Fruit fly (Drosophila melanogaster) whole organism, adult: ENCODE data around the gene Enoph.

Experiments used
- CG14711 ChIP-seq: fragments of 200-800 bp; sonication (Bioruptor generic); optimal IDR thresholded peaks from 2 replicates; lab custom pipeline; 2018; ENCODE audit warnings: missing biosample characterization, mild to moderate bottlenecking, missing genetic modification characterization, moderate library complexity
- CG1620 ChIP-seq: fragments of 200-800 bp; sonication (Bioruptor generic); optimal IDR thresholded peaks from 2 replicates; lab custom pipeline; 2016; ENCODE audit warnings: missing biosample characterization, missing genetic modification characterization
- bab1 ChIP-seq: fragments of 200-800 bp; sonication (Bioruptor generic); optimal IDR thresholded peaks from 3 replicates; lab custom pipeline; 2019; ENCODE audit warnings: missing biosample characterization, mild to moderate bottlenecking, missing genetic modification characterization, moderate library complexity
- cic ChIP-seq: fragments of 200-800 bp; sonication (Bioruptor generic); optimal IDR thresholded peaks from 2 replicates; lab custom pipeline; 2017; ENCODE audit warnings: missing biosample characterization, mild to moderate bottlenecking, missing genetic modification characterization, moderate library complexity
- kay ChIP-seq: fragments of 200-800 bp; sonication (Bioruptor generic); peaks from one replicate; lab custom pipeline; 2016; ENCODE audit warnings: missing biosample characterization, missing genetic modification characterization, borderline replicate concordance

DNA sequence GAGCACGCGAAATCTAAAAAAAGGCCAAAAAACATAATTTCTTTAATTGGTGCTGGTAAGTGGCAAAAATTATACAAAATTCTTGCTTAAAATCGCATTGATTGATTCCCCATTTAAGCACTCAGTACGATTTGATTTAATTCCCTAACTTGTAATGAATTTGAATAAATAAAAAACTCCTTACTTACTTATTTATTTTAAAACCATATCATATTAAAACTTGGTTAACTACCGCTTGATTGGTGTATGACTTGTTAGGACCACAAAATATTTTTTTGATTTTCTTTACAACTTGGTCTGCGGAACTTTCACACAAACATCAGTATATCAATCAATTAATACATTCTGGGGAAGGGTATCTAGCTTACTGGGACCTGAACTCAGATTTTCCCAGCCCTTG, 3.6 kb downstream of the Enoph start, which contains the start of gene CG1113:
- TF ChIP-seq CG14711 (no peak), CG1620 (GFP tag; lab: Kevin White, UChicago) (no peak), bab1 (no peak), cic (no peak), kay (GFP tag; lab: Kevin White, UChicago) (no peak)
